Fruit fly (Drosophila melanogaster): ENCODE results near the gene CG6983.

- TF ChIP-seq CG32121 (GFP tag; IDR thresholded peaks at IDR 0.05) (no peak), gl (tag; optimal IDR thresholded peaks at IDR 0.05) (no peak), CG14655 (GFP tag; optimal IDR thresholded peaks at IDR 0.05) (no peak), rn (GFP tag; IDR thresholded peaks at IDR 0.05) (no peak), Ets98B (GFP tag; IDR thresholded peaks at IDR 0.05) (no peak), CG8301 (tag; optimal IDR thresholded peaks at IDR 0.05) (no peak), CG12605 (GFP tag; IDR thresholded peaks at IDR 0.05) (no peak), EcR (GFP tag; optimal IDR thresholded peaks at IDR 0.05) (no peak), CG15710 (tag; optimal IDR thresholded peaks at IDR 0.05) (no peak), CG4496 (GFP tag; IDR thresholded peaks at IDR 0.05) (no peak), CG9948 (tag; optimal IDR thresholded peaks at IDR 0.05) (no peak)
Measured at dm6 chr3L:8412725-8413124, 36.5 kb downstream of the CG6983 start, which contains the start of the genes Oseg1 and mtrm.

Data from whole organism, pupa.